Worm (Caenorhabditis elegans) whole organism, young adult: Measurements from ENCODE around the gene ZC190.2.

Source experiments
- B0336.3 ChIP-seq: fragments of 200-800 bp; sonication (Bioruptor generic); IDR thresholded peaks from 2 replicates; pipeline ENCODE4 v1.3.6; 2022; ENCODE audit warnings: missing genetic modification characterization, missing compliant biosample characterization
- F33H1.4 ChIP-seq: fragments of 200-800 bp; sonication (Bioruptor generic); IDR thresholded peaks from 2 replicates; pipeline ENCODE4 v1.3.6; 2022; ENCODE audit warnings: missing genetic modification reagents, missing genetic modification characterization, missing compliant biosample characterization
- F37B4.10 ChIP-seq: fragments of 200-800 bp; sonication (Bioruptor generic); IDR thresholded peaks from 2 replicates; pipeline ENCODE4 v1.3.6; 2022; ENCODE audit warnings: missing genetic modification characterization, missing compliant biosample characterization
- F57A8.1 ChIP-seq: fragments of 200-800 bp; sonication (Bioruptor generic); optimal IDR thresholded peaks from 2 replicates; lab custom pipeline; 2018; ENCODE audit warnings: mild to moderate bottlenecking, missing genetic modification characterization, moderate library complexity, missing compliant biosample characterization
- F57C9.4 ChIP-seq: sonication (generic microtip); optimal IDR thresholded peaks from 2 replicates; lab custom pipeline; 2017; ENCODE audit warnings: mild to moderate bottlenecking, missing genetic modification characterization, missing compliant biosample characterization
- Y95B8A.8 ChIP-seq: fragments of 200-800 bp; sonication (Bioruptor generic); IDR thresholded peaks from 2 replicates; pipeline ENCODE4 v1.3.6; 2022; ENCODE audit warnings: missing genetic modification reagents, missing genetic modification characterization, missing compliant biosample characterization
- ZK185.1 ChIP-seq: sonication (generic microtip); optimal IDR thresholded peaks from 2 replicates; lab custom pipeline; 2016; ENCODE audit warnings: mild to moderate bottlenecking, missing genetic modification characterization, missing compliant biosample characterization; ENCODE audit not compliant: poor library complexity, severe bottlenecking
- aptf-2 ChIP-seq: fragments of 200-800 bp; sonication (Bioruptor generic); conservative IDR thresholded peaks from 2 replicates; pipeline ENCODE4 v1.3.6; 2022; ENCODE audit warnings: missing genetic modification reagents, missing genetic modification characterization, missing compliant biosample characterization
- aptf-3 ChIP-seq: fragments of 200-800 bp; sonication (Bioruptor generic); IDR thresholded peaks from 2 replicates; pipeline ENCODE4 v1.3.6; 2022; ENCODE audit warnings: missing genetic modification characterization, missing compliant biosample characterization
- ccch-3 ChIP-seq: fragments of 200-800 bp; sonication (Bioruptor generic); optimal IDR thresholded peaks from 2 replicates; lab custom pipeline; 2018; ENCODE audit warnings: mild to moderate bottlenecking, missing genetic modification characterization, missing compliant biosample characterization
- cebp-2 ChIP-seq: fragments of 200-800 bp; sonication (Bioruptor generic); IDR thresholded peaks from 2 replicates; pipeline ENCODE4 v1.3.6; 2022; ENCODE audit warnings: missing genetic modification characterization, missing compliant biosample characterization
- ceh-91 ChIP-seq: fragments of 200-800 bp; sonication (Bioruptor generic); IDR thresholded peaks from 2 replicates; pipeline ENCODE4 v1.3.6; 2022; ENCODE audit warnings: missing genetic modification reagents, missing genetic modification characterization, missing compliant biosample characterization
- dpff-1 ChIP-seq: sonication (generic microtip); optimal IDR thresholded peaks from 2 replicates; lab custom pipeline; 2017; ENCODE audit warnings: mild to moderate bottlenecking, missing genetic modification characterization, missing compliant biosample characterization
- dpl-1 ChIP-seq: fragments of 150-350 bp; optimal IDR thresholded peaks from 2 replicates; lab custom pipeline; 2014; ENCODE audit warnings: missing biosample characterization, missing genetic modification reagents, missing genetic modification characterization
- ekl-4 ChIP-seq: fragments of 200-800 bp; sonication (Bioruptor generic); IDR thresholded peaks from 2 replicates; pipeline ENCODE4 v1.3.6; 2022; ENCODE audit warnings: missing genetic modification reagents, missing genetic modification characterization, missing compliant biosample characterization
- ets-4 ChIP-seq: fragments of 200-800 bp; sonication (Bioruptor generic); optimal IDR thresholded peaks from 2 replicates; lab custom pipeline; 2018; ENCODE audit warnings: mild to moderate bottlenecking, missing genetic modification characterization, missing compliant biosample characterization
- gei-17 ChIP-seq: fragments of 200-800 bp; sonication (Bioruptor generic); optimal IDR thresholded peaks from 2 replicates; lab custom pipeline; 2018; ENCODE audit warnings: mild to moderate bottlenecking, missing genetic modification characterization, missing compliant biosample characterization
- lag-1 ChIP-seq: fragments of 200-800 bp; sonication (Bioruptor generic); IDR thresholded peaks from 2 replicates; pipeline ENCODE4 v1.3.6; 2022; ENCODE audit warnings: missing genetic modification reagents, missing genetic modification characterization, missing compliant biosample characterization
- lin-35 ChIP-seq, 3 experiments: fragments of 150-350 bp in 2 of 3; sonication (generic microtip) in 1 of 3; optimal IDR thresholded peaks; 2 replicates each; lab custom pipeline; 2014 to 2018; ENCODE audit warnings: missing biosample characterization in 3 of 3, missing genetic modification characterization in 3 of 3, missing genetic modification reagents in 3 of 3
- lir-1 ChIP-seq: fragments of 200-800 bp; sonication (Bioruptor generic); conservative IDR thresholded peaks from 2 replicates; pipeline ENCODE4 v1.3.6; 2022; ENCODE audit warnings: missing genetic modification reagents, missing genetic modification characterization, missing compliant biosample characterization
- lsy-27 ChIP-seq: sonication (generic microtip); optimal IDR thresholded peaks from 2 replicates; lab custom pipeline; 2017; ENCODE audit warnings: missing genetic modification characterization, mild to moderate bottlenecking, missing compliant biosample characterization, antibody characterized with exemption, missing genotype, borderline replicate concordance; ENCODE audit not compliant: insufficient read depth
- madf-10 ChIP-seq: sonication (generic microtip); optimal IDR thresholded peaks from 2 replicates; lab custom pipeline; 2016; ENCODE audit warnings: mild to moderate bottlenecking, missing genetic modification characterization, missing compliant biosample characterization
- madf-8 ChIP-seq: fragments of 200-800 bp; sonication (Bioruptor generic); conservative IDR thresholded peaks from 2 replicates; pipeline ENCODE4 v1.3.6; 2022; ENCODE audit warnings: missing genetic modification reagents, missing genetic modification characterization, missing compliant biosample characterization
- mes-4 ChIP-seq: sonication (generic microtip); optimal IDR thresholded peaks from 2 replicates; lab custom pipeline; 2016; ENCODE audit warnings: missing genotype, missing genetic modification characterization, missing compliant biosample characterization
- nfyb-1 ChIP-seq: fragments of 200-800 bp; sonication (Bioruptor generic); IDR thresholded peaks from 2 replicates; pipeline ENCODE4 v1.3.6; 2022; ENCODE audit warnings: missing genetic modification reagents, missing genetic modification characterization, missing compliant biosample characterization
- nhr-120 ChIP-seq: fragments of 200-800 bp; sonication (Bioruptor generic); IDR thresholded peaks from 2 replicates; pipeline ENCODE4 v1.3.6; 2022; ENCODE audit warnings: missing genetic modification characterization, missing compliant biosample characterization
- nhr-90 ChIP-seq: sonication (generic microtip); optimal IDR thresholded peaks from 2 replicates; lab custom pipeline; 2016; ENCODE audit warnings: missing genotype, mild to moderate bottlenecking, missing genetic modification characterization, missing compliant biosample characterization
- pbrm-1 ChIP-seq: fragments of 200-800 bp; sonication (Bioruptor generic); IDR thresholded peaks from 2 replicates; pipeline ENCODE4 v1.3.6; 2022; ENCODE audit warnings: missing genetic modification reagents, missing genetic modification characterization, missing compliant biosample characterization
- sdz-38 ChIP-seq: sonication (generic microtip); optimal IDR thresholded peaks from 2 replicates; lab custom pipeline; 2016; ENCODE audit warnings: missing genotype, missing genetic modification characterization, missing compliant biosample characterization
- snpc-3.4 ChIP-seq: sonication (generic microtip); optimal IDR thresholded peaks from 2 replicates; lab custom pipeline; 2017; ENCODE audit warnings: missing genetic modification characterization, mild to moderate bottlenecking, missing compliant biosample characterization, antibody characterized with exemption, moderate library complexity, missing genotype, missing genetic modification reagents
- sptf-2 ChIP-seq: fragments of 200-800 bp; sonication (Bioruptor generic); optimal IDR thresholded peaks from 2 replicates; lab custom pipeline; 2018; ENCODE audit warnings: mild to moderate bottlenecking, missing genetic modification characterization, missing compliant biosample characterization
- tbp1 ChIP-seq: fragments of 200-800 bp; sonication (Bioruptor generic); optimal IDR thresholded peaks from 2 replicates; lab custom pipeline; 2018; ENCODE audit warnings: mild to moderate bottlenecking, missing genetic modification characterization, missing compliant biosample characterization
- tlf-1 ChIP-seq: fragments of 200-800 bp; sonication (Bioruptor generic); optimal IDR thresholded peaks from 2 replicates; lab custom pipeline; 2018; ENCODE audit warnings: mild to moderate bottlenecking, missing genetic modification characterization, missing compliant biosample characterization
- unc-130 ChIP-seq: sonication (generic microtip); optimal IDR thresholded peaks from 2 replicates; lab custom pipeline; 2016; ENCODE audit warnings: missing genetic modification reagents, missing genetic modification characterization, missing compliant biosample characterization
- unc-62 ChIP-seq: fragments of 150-350 bp; optimal IDR thresholded peaks from 2 replicates; lab custom pipeline; 2014; ENCODE audit warnings: missing biosample characterization, missing genetic modification reagents, missing genetic modification characterization
- zim-3 ChIP-seq: sonication (generic microtip); optimal IDR thresholded peaks from 2 replicates; lab custom pipeline; 2017; ENCODE audit warnings: mild to moderate bottlenecking, missing genetic modification characterization, moderate library complexity, missing compliant biosample characterization
- ztf-3 ChIP-seq: fragments of 200-800 bp; sonication (Bioruptor generic); optimal IDR thresholded peaks from 2 replicates; lab custom pipeline; 2018; ENCODE audit warnings: mild to moderate bottlenecking, missing genetic modification characterization, missing compliant biosample characterization

Gene ZC190.2

ce11 chrV:8667230-8668021 lies 13.7 kb upstream of the ZC190.2 start:
- TF ChIP-seq ekl-4 (GFP tag; lab: Robert Waterston, UW) (no peak), B0336.3 (GFP tag; lab: Robert Waterston, UW) (no peak), gei-17 (GFP tag; lab: Kevin White, UChicago) (no peak), unc-62 (no peak), lin-35 (GFP tag; optimal IDR thresholded peaks at IDR 0.05; lab: Kevin White, UChicago) (no peak)

DNA sequence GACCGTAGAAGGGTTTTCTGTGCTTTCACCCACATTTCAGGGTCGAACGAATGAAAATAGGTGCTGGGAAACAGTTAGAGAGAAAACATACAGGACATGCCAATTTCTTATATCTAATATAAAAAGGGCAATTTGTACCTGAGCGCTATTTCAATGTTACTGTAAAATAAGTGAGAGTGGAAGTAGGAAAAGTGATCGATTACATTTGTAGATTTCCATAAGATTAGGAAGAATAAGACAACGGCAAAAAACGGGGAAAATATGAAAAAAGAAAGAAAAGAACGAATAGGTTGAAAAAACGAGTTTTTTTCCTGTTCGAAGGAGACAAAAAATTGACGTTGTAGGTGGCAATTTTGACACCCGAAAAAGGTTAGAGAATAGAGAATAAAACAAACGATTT lies 12.9 kb upstream of the ZC190.2 start:
- no peak for TF ChIP-seq madf-10 (tag; lab: Kevin White, UChicago)
- TF ChIP-seq sdz-38, result no peak
- no peak for TF ChIP-seq lin-35 (GFP tag; optimal IDR thresholded peaks at IDR 0.05; lab: Kevin White, UChicago)
- no peak for TF ChIP-seq ccch-3 (GFP tag; lab: Kevin White, UChicago)
- TF ChIP-seq F57A8.1, result no peak
- no peak for TF ChIP-seq unc-130
- TF ChIP-seq dpff-1 (tag; lab: Kevin White, UChicago), result no peak
- no peak for TF ChIP-seq snpc-3.4 (tag; lab: Kevin White, UChicago)
- no peak for TF ChIP-seq dpl-1 (GFP tag; lab: Kevin White, UChicago)
- TF ChIP-seq mes-4 (tag; lab: Kevin White, UChicago), result no peak
- TF ChIP-seq nhr-90 (tag; lab: Kevin White, UChicago), result no peak
- no peak for TF ChIP-seq zim-3 (tag; lab: Kevin White, UChicago)
- TF ChIP-seq ekl-4 (GFP tag; lab: Robert Waterston, UW), result no peak
- TF ChIP-seq lag-1 (GFP tag; lab: Robert Waterston, UW), result no peak
- no peak for TF ChIP-seq aptf-2 (GFP tag; lab: Robert Waterston, UW)
- TF ChIP-seq F33H1.4 (GFP tag; lab: Robert Waterston, UW), result no peak

DNA sequence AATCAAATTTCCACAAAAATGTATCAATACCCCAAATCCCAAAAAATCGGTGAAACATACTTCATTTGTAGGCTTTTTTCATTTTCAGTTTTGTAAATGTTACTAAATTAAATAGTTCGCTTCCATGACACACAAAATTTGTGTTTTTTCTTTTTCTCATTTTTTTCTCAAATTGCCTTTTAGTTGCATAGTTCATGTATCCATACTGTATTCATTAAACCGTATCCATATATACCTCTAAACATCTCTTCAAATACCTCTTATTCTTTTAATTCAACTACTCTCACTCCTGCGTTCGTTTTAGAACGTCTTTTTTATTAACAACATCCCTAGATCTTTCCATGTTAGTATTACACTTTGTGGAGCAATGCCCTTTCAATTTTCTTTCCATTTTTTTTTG lies 10.4 kb upstream of the ZC190.2 start:
- TF ChIP-seq ekl-4 (GFP tag; lab: Robert Waterston, UW), result no peak
- no peak for TF ChIP-seq ceh-91 (GFP tag; lab: Robert Waterston, UW)
- TF ChIP-seq lir-1 (GFP tag; lab: Robert Waterston, UW), result no peak
- no peak for TF ChIP-seq lsy-27 (tag; lab: Kevin White, UChicago)
- no peak for TF ChIP-seq sptf-2 (GFP tag; lab: Kevin White, UChicago)
- no peak for TF ChIP-seq ztf-3
- no peak for TF ChIP-seq tlf-1 (GFP tag; lab: Kevin White, UChicago)
- no peak for TF ChIP-seq nfyb-1 (GFP tag; lab: Robert Waterston, UW)
- no peak for TF ChIP-seq F57C9.4
- no peak for TF ChIP-seq unc-62
- no peak for TF ChIP-seq nhr-120 (GFP tag; lab: Robert Waterston, UW)

DNA sequence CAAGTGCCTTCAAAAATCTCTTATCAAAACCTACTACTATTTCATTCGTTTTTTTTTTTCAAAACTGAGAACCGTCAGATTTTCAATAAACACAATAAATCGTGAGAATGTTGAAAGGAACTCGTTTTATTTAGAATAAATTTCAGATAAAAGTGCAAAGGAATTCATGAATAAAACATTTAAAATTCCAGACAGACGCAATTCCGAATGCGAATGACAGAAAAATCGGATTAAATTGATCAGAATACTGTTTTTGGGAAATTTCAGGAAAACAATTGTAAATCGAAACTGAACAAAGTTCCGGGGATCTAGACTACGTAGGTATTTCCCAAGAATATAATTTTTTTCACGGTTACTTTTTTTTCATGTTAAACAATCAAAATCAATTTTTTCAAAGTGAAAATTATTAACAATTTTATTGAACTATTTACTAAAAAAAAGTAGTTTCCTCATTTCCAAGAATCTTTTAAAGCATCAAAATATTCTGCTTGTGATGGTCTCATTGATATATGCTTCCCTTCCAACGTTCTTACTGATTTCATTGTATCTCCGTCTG lies 9.5 kb upstream of the ZC190.2 start:
- TF ChIP-seq dpff-1 (tag; lab: Kevin White, UChicago) (no peak), madf-8 (GFP tag; lab: Robert Waterston, UW) (no peak), F37B4.10 (GFP tag; lab: Robert Waterston, UW) (no peak), ZK185.1 (tag; lab: Kevin White, UChicago) (no peak), cebp-2 (no peak), ets-4 (GFP tag; lab: Kevin White, UChicago) (no peak), lir-1 (GFP tag; lab: Robert Waterston, UW) (no peak), Y95B8A.8 (GFP tag; lab: Robert Waterston, UW) (no peak), aptf-3 (GFP tag; lab: Robert Waterston, UW) (no peak), tbp1 (GFP tag; lab: Kevin White, UChicago) (no peak), pbrm-1 (GFP tag; lab: Robert Waterston, UW) (no peak)
